Worm (Caenorhabditis elegans): ENCODE data around the gene Y50D4A.4.

The Y50D4A.4 gene

ce11 chrV:1151324-1151742 is 44.6 kb downstream of the Y50D4A.4 start (continued):
- TF ChIP-seq ceh-2 (tag; optimal IDR thresholded peaks at IDR 0.05), result peak; percentile 79
- peak; percentile 22 for TF ChIP-seq fax-1 (tag; optimal IDR thresholded peaks at IDR 0.05)
- TF ChIP-seq hlh-8 (tag; optimal IDR thresholded peaks at IDR 0.05), result peak; percentile 54
- peak; percentile 40 for TF ChIP-seq sox-2 (GFP tag; IDR thresholded peaks at IDR 0.05)
- peak; percentile 77 for TF ChIP-seq elt-2 (tag; optimal IDR thresholded peaks at IDR 0.05)
- no peak for TF ChIP-seq fkh-10 (GFP tag; optimal IDR thresholded peaks at IDR 0.05)
- TF ChIP-seq fkh-6 (tag; optimal IDR thresholded peaks at IDR 0.05), result peak; percentile 22
- TF ChIP-seq ceh-24 (tag; optimal IDR thresholded peaks at IDR 0.05), result no peak
- peak; percentile 99 for TF ChIP-seq rnt-1 (tag; optimal IDR thresholded peaks at IDR 0.05)
- peak; percentile 63 for TF ChIP-seq che-1 (tag; optimal IDR thresholded peaks at IDR 0.05)
- peak; percentile 96 for TF ChIP-seq syd-9 (tag; optimal IDR thresholded peaks at IDR 0.05)
- peak; percentile 59 for TF ChIP-seq C08G9.2 (tag; optimal IDR thresholded peaks at IDR 0.05)
- TF ChIP-seq F13H6.1 (tag; optimal IDR thresholded peaks at IDR 0.05), result peak; percentile 93
- peak; percentile 92 for TF ChIP-seq unc-55 (GFP tag; optimal IDR thresholded peaks at IDR 0.05)
- TF ChIP-seq pat-9 (tag; optimal IDR thresholded peaks at IDR 0.05), result peak; percentile 57
- TF ChIP-seq nhr-11 (tag; optimal IDR thresholded peaks at IDR 0.05), result no peak

ce11 chrV:1149734-1150669 is 45.9 kb downstream of the Y50D4A.4 start:
- TF ChIP-seq ceh-6 (GFP tag; optimal IDR thresholded peaks at IDR 0.05) (no peak), mec-3 (tag; optimal IDR thresholded peaks at IDR 0.05; ENCODE audit: borderline replicate concordance) (no peak), sdc-2 (tag; optimal IDR thresholded peaks at IDR 0.05) (no peak), unc-42 (tag; optimal IDR thresholded peaks at IDR 0.05) (peak; percentile 98), eyg-1 (tag; optimal IDR thresholded peaks at IDR 0.05) (no peak), fkh-10 (GFP tag; optimal IDR thresholded peaks at IDR 0.05) (peak; percentile 45)

- no peak for TF ChIP-seq unc-55 (GFP tag; optimal IDR thresholded peaks at IDR 0.05)
- TF ChIP-seq unc-3 (GFP tag; conservative IDR thresholded peaks at IDR 0.05), result no peak
- TF ChIP-seq unc-3 (tag; optimal IDR thresholded peaks at IDR 0.05), result no peak
- peak; percentile 94 for TF ChIP-seq dve-1 (tag; optimal IDR thresholded peaks at IDR 0.05)
- no peak for TF ChIP-seq T23F11.4 (GFP tag; optimal IDR thresholded peaks at IDR 0.05)
- TF ChIP-seq ceh-24 (tag; optimal IDR thresholded peaks at IDR 0.05), result no peak
Measured at ce11 chrV:1142251-1142650, 53.7 kb downstream of the Y50D4A.4 start.

- no peak for TF ChIP-seq F13H6.1 (tag; optimal IDR thresholded peaks at IDR 0.05)
- TF ChIP-seq pax-1 (tag; optimal IDR thresholded peaks at IDR 0.05), result no peak
- no peak for TF ChIP-seq odd-2 (tag; optimal IDR thresholded peaks at IDR 0.05)
Measured at ce11 chrV:1141433-1141832, 54.5 kb downstream of the Y50D4A.4 start, which contains the start of gene cutl-22. cutl-22 (plus strand) TSS chrV:1141733.

ce11 chrV:1140806-1141205 is 55.1 kb downstream of the Y50D4A.4 start:
- no peak for TF ChIP-seq ama-1 (optimal IDR thresholded peaks at IDR 0.05)
- TF ChIP-seq dve-1 (tag; optimal IDR thresholded peaks at IDR 0.05), result peak; percentile 76
- TF ChIP-seq ceh-24 (tag; optimal IDR thresholded peaks at IDR 0.05), result no peak
